Fruit fly (Drosophila melanogaster): ENCODE measurements around the gene CG11899.

CG11899 gene

dm6 chr3R:29204612-29205480 lies 4.6 kb downstream of the CG11899 start (continued):
- no peak for TF ChIP-seq CG10543 (GFP tag; optimal IDR thresholded peaks at IDR 0.05)
- TF ChIP-seq Pdp1 (GFP tag; optimal IDR thresholded peaks at IDR 0.05), result peak; percentile 71 to 75
- peak; percentile 66 for TF ChIP-seq CG6272 (GFP tag; IDR thresholded peaks at IDR 0.05)
- peak; percentile 60 for TF ChIP-seq Rfx (GFP tag; IDR thresholded peaks at IDR 0.05)
- peak; percentile 60; the same call in 1 of the 2 replicates for TF ChIP-seq dimm (GFP tag; IDR thresholded peaks at IDR 0.05)
- peak; percentile 80 for TF ChIP-seq row (GFP tag; IDR thresholded peaks at IDR 0.05)
- TF ChIP-seq Bgb (GFP tag; IDR thresholded peaks at IDR 0.05; ENCODE audit: partially characterized antibody), result no peak
- peak; percentile 47 for TF ChIP-seq CG17802 (tag; optimal IDR thresholded peaks at IDR 0.05)
- TF ChIP-seq z (GFP tag; IDR thresholded peaks at IDR 0.05), result no peak
- peak; percentile 76 for TF ChIP-seq CG10366 (GFP tag; IDR thresholded peaks at IDR 0.05)
- no peak for TF ChIP-seq CG13287 (GFP tag; IDR thresholded peaks at IDR 0.05; ENCODE audit: partially characterized antibody)
- peak; percentile 28 for TF ChIP-seq CG4617 (GFP tag; optimal IDR thresholded peaks at IDR 0.05; ENCODE audit: borderline replicate concordance)
- peak; percentile 33 for TF ChIP-seq CG7786 (GFP tag; optimal IDR thresholded peaks at IDR 0.05)
- no peak for TF ChIP-seq vnd (GFP tag; IDR thresholded peaks at IDR 0.05; ENCODE audit: partially characterized antibody)
- peak; percentile 77 for TF ChIP-seq Mes4 (GFP tag; optimal IDR thresholded peaks at IDR 0.05)
- TF ChIP-seq CG8281 (tag; optimal IDR thresholded peaks at IDR 0.05), result peak; percentile 58
- TF ChIP-seq Kr (GFP tag; optimal IDR thresholded peaks at IDR 0.05), result no peak
- TF ChIP-seq ci (GFP tag; IDR thresholded peaks at IDR 0.05), result peak; percentile 92
- TF ChIP-seq CG14710 (tag; optimal IDR thresholded peaks at IDR 0.05), result peak; percentile 80
- peak; percentile 53 for TF ChIP-seq CG9817 (tag; optimal IDR thresholded peaks at IDR 0.05)
- no peak; the same call in 1 of the 2 replicates for TF ChIP-seq CG8765 (GFP tag; IDR thresholded peaks at IDR 0.05)
- peak; percentile 46 for TF ChIP-seq Fer3 (tag; optimal IDR thresholded peaks at IDR 0.05)
- peak; percentile 53 for TF ChIP-seq Max (GFP tag; optimal IDR thresholded peaks at IDR 0.05)
- TF ChIP-seq CG17829 (tag; optimal IDR thresholded peaks at IDR 0.05), result peak; percentile 83
- peak; percentile 38 for TF ChIP-seq CrebB (tag; optimal IDR thresholded peaks at IDR 0.05)
- peak; percentile 78 for TF ChIP-seq az2 (GFP tag; optimal IDR thresholded peaks at IDR 0.05)
- TF ChIP-seq cwo (GFP tag; optimal IDR thresholded peaks at IDR 0.05), result peak; percentile 21
- no peak for TF ChIP-seq MTF-1 (GFP tag; optimal IDR thresholded peaks at IDR 0.05; ENCODE audit: borderline replicate concordance)
- peak; percentile 52 for TF ChIP-seq Bteb2 (GFP tag; optimal IDR thresholded peaks at IDR 0.05)
- no peak for TF ChIP-seq Hand (GFP tag; optimal IDR thresholded peaks at IDR 0.05)
- TF ChIP-seq run (tag; optimal IDR thresholded peaks at IDR 0.05), result peak; percentile 65
- TF ChIP-seq TFAM (GFP tag; optimal IDR thresholded peaks at IDR 0.05), result peak; percentile 46
- TF ChIP-seq pum (GFP tag; optimal IDR thresholded peaks at IDR 0.05), result peak; percentile 80
- peak; percentile 76 for TF ChIP-seq grau (tag; optimal IDR thresholded peaks at IDR 0.05)
- peak; percentile 1 for TF ChIP-seq CG30020 (tag; optimal IDR thresholded peaks at IDR 0.05)
- peak; percentile 81 for TF ChIP-seq CG7839 (tag; optimal IDR thresholded peaks at IDR 0.05)
- peak in 1 of 3 experiments; percentile 80 for TF ChIP-seq lola (GFP tag; optimal IDR thresholded peaks at IDR 0.05)
- 0 out of 2 replicates have a peak, but pooled peaks have one; percentile 29 for TF ChIP-seq CG31224 (GFP tag; IDR thresholded peaks at IDR 0.05)
- TF ChIP-seq CG2129 (GFP tag; IDR thresholded peaks at IDR 0.05; ENCODE audit: partially characterized antibody), result no peak
- TF ChIP-seq wek (GFP tag; optimal IDR thresholded peaks at IDR 0.05), result peak; percentile 29
- TF ChIP-seq shn (GFP tag; optimal IDR thresholded peaks at IDR 0.05), result peak; percentile 59
- TF ChIP-seq hth (optimal IDR thresholded peaks at IDR 0.05), result no peak
- peak; percentile 47 for TF ChIP-seq CG17186 (GFP tag; optimal IDR thresholded peaks at IDR 0.05)
- no peak for TF ChIP-seq CG13894 (tag; optimal IDR thresholded peaks at IDR 0.05)
- TF ChIP-seq CG12769 (tag; optimal IDR thresholded peaks at IDR 0.05), result peak; percentile 71
- TF ChIP-seq CG3847 (GFP tag; IDR thresholded peaks at IDR 0.05), result peak; percentile 65
- TF ChIP-seq gcm2 (GFP tag; optimal IDR thresholded peaks at IDR 0.05), result peak; percentile 33
- peak; percentile 37 for TF ChIP-seq CTCF (GFP tag; optimal IDR thresholded peaks at IDR 0.05)

All from whole organism, embryonic.